Worm (Caenorhabditis elegans) whole organism, L3 larva: ENCODE results near the gene B0554.4.

Experiments used
- R02D3.7 ChIP-seq: fragments of 150-350 bp; optimal IDR thresholded peaks from 2 replicates; lab custom pipeline; 2014; ENCODE audit warnings: missing biosample characterization, missing genetic modification characterization
- ZK546.5 ChIP-seq: sonication (generic microtip); optimal IDR thresholded peaks from 2 replicates; lab custom pipeline; 2017; ENCODE audit warnings: missing biosample characterization, missing genetic modification characterization
- ama-1 ChIP-seq: fragments of 150-350 bp; optimal IDR thresholded peaks from 2 replicates; lab custom pipeline; 2018
- ceh-28 ChIP-seq: fragments of 150-350 bp; optimal IDR thresholded peaks from 2 replicates; lab custom pipeline; 2014; ENCODE audit warnings: missing biosample characterization, missing genetic modification reagents, missing genetic modification characterization
- ceh-82 ChIP-seq: fragments of 150-350 bp; optimal IDR thresholded peaks from 2 replicates; lab custom pipeline; 2014; ENCODE audit warnings: missing biosample characterization, missing genetic modification characterization
- ceh-9 ChIP-seq: sonication (generic microtip); optimal IDR thresholded peaks from 2 replicates; lab custom pipeline; 2018; ENCODE audit warnings: missing biosample characterization, missing genetic modification characterization
- daf-12 ChIP-seq: fragments of 150-350 bp; optimal IDR thresholded peaks from 2 replicates; lab custom pipeline; 2014; ENCODE audit warnings: missing biosample characterization, missing genetic modification reagents, missing genetic modification characterization
- egl-27 ChIP-seq: sonication (generic microtip); optimal IDR thresholded peaks from 4 replicates; lab custom pipeline; 2017; ENCODE audit warnings: missing biosample characterization, missing genetic modification reagents, missing genetic modification characterization
- egl-5 ChIP-seq: fragments of 150-350 bp; optimal IDR thresholded peaks from 2 replicates; lab custom pipeline; 2017; ENCODE audit warnings: missing biosample characterization, missing genetic modification reagents, missing genetic modification characterization, inconsistent platforms
- elt-1 ChIP-seq: fragments of 150-350 bp; optimal IDR thresholded peaks from 2 replicates; lab custom pipeline; 2014; ENCODE audit warnings: missing biosample characterization, missing genetic modification characterization
- elt-3 ChIP-seq, 3 experiments: fragments of 150-350 bp in 1 of 3; sonication (generic microtip) in 2 of 3; optimal IDR thresholded peaks; 2 replicates in 2 of 3; 4 replicates in 1 of 3; lab custom pipeline; 2014 to 2017; ENCODE audit warnings: missing biosample characterization in 3 of 3, missing genetic modification characterization in 3 of 3
- eor-1 ChIP-seq, 2 experiments: fragments of 150-350 bp; optimal IDR thresholded peaks; 2 replicates each; lab custom pipeline; 2014 to 2018; ENCODE audit warnings: missing biosample characterization in 2 of 2, missing genetic modification characterization in 2 of 2
- fkh-10 ChIP-seq: sonication (generic microtip); optimal IDR thresholded peaks from 2 replicates; lab custom pipeline; 2017; ENCODE audit warnings: missing biosample characterization, missing genetic modification reagents, missing genetic modification characterization
- fkh-2 ChIP-seq: fragments of 150-350 bp; optimal IDR thresholded peaks from 2 replicates; lab custom pipeline; 2014; ENCODE audit warnings: missing biosample characterization, missing genetic modification reagents, missing genetic modification characterization
- fos-1 ChIP-seq: fragments of 150-350 bp; optimal IDR thresholded peaks from 2 replicates; lab custom pipeline; 2014; ENCODE audit warnings: missing biosample characterization, missing genetic modification characterization
- hmg-11 ChIP-seq: sonication (generic microtip); optimal IDR thresholded peaks from 2 replicates; lab custom pipeline; 2016; ENCODE audit warnings: missing genetic modification characterization, missing compliant biosample characterization
- jun-1 ChIP-seq: fragments of 150-350 bp; optimal IDR thresholded peaks from 2 replicates; lab custom pipeline; 2014; ENCODE audit warnings: missing biosample characterization, missing genetic modification reagents, missing genetic modification characterization
- lin-15B ChIP-seq: fragments of 150-350 bp; optimal IDR thresholded peaks from 2 replicates; lab custom pipeline; 2014; ENCODE audit warnings: missing biosample characterization, missing genetic modification characterization
- lin-39 ChIP-seq: fragments of 150-350 bp; optimal IDR thresholded peaks from 2 replicates; lab custom pipeline; 2018; ENCODE audit warnings: missing biosample characterization, missing genetic modification reagents, missing genetic modification characterization
- lsy-12 ChIP-seq: sonication (generic microtip); optimal IDR thresholded peaks from 2 replicates; lab custom pipeline; 2016; ENCODE audit warnings: mild to moderate bottlenecking, missing genetic modification characterization, missing compliant biosample characterization
- mdl-1 ChIP-seq: fragments of 150-350 bp; optimal IDR thresholded peaks from 2 replicates; lab custom pipeline; 2014; ENCODE audit warnings: missing biosample characterization, missing genetic modification characterization
- mml-1 ChIP-seq: fragments of 150-350 bp; sonication (generic microtip); optimal IDR thresholded peaks from 3 replicates; lab custom pipeline; 2014; ENCODE audit warnings: missing biosample characterization, missing genetic modification characterization
- nfya-1 ChIP-seq: sonication (generic microtip); optimal IDR thresholded peaks from 2 replicates; lab custom pipeline; 2017; ENCODE audit warnings: missing genetic modification characterization, mild to moderate bottlenecking, missing compliant biosample characterization, antibody characterized with exemption, moderate library complexity; ENCODE audit not compliant: insufficient read depth
- nhr-12 ChIP-seq: fragments of 150-350 bp; optimal IDR thresholded peaks from 2 replicates; lab custom pipeline; 2014; ENCODE audit warnings: missing biosample characterization, missing genetic modification characterization
- nhr-23 ChIP-seq: fragments of 150-350 bp; optimal IDR thresholded peaks from 2 replicates; lab custom pipeline; 2014; ENCODE audit warnings: missing biosample characterization, missing genetic modification reagents, missing genetic modification characterization
- nhr-237 ChIP-seq: fragments of 150-350 bp; optimal IDR thresholded peaks from 2 replicates; lab custom pipeline; 2014; ENCODE audit warnings: missing biosample characterization, missing genetic modification characterization
- nhr-25 ChIP-seq: sonication (generic microtip); optimal IDR thresholded peaks from 2 replicates; lab custom pipeline; 2017; ENCODE audit warnings: missing biosample characterization, missing genetic modification characterization
- nhr-28 ChIP-seq: fragments of 150-350 bp; optimal IDR thresholded peaks from 2 replicates; lab custom pipeline; 2014; ENCODE audit warnings: missing biosample characterization, missing genetic modification characterization
- nhr-76 ChIP-seq: fragments of 150-350 bp; sonication (generic microtip); optimal IDR thresholded peaks from 5 replicates; lab custom pipeline; 2014; ENCODE audit warnings: missing biosample characterization, missing genetic modification characterization
- pha-4 ChIP-seq: fragments of 150-350 bp; optimal IDR thresholded peaks from 2 replicates; lab custom pipeline; 2014; ENCODE audit warnings: missing biosample characterization, missing genetic modification reagents, missing genetic modification characterization
- pqm-1 ChIP-seq: fragments of 150-350 bp; optimal IDR thresholded peaks from 2 replicates; lab custom pipeline; 2017; ENCODE audit warnings: missing biosample characterization, missing genetic modification characterization, inconsistent platforms
- sea-2 ChIP-seq: fragments of 150-350 bp; sonication (generic microtip); optimal IDR thresholded peaks from 4 replicates; lab custom pipeline; 2014; ENCODE audit warnings: missing biosample characterization, missing genetic modification reagents, missing genetic modification characterization
- skn-1 ChIP-seq: fragments of 150-350 bp; optimal IDR thresholded peaks from 2 replicates; lab custom pipeline; 2014; ENCODE audit warnings: missing biosample characterization, missing genetic modification characterization
- snpc-4 ChIP-seq: fragments of 150-350 bp; optimal IDR thresholded peaks from 2 replicates; lab custom pipeline; 2014; ENCODE audit warnings: missing biosample characterization, missing genetic modification characterization
- tbx-2 ChIP-seq: sonication (generic microtip); optimal IDR thresholded peaks from 2 replicates; lab custom pipeline; 2016; ENCODE audit warnings: mild to moderate bottlenecking, missing genetic modification characterization, missing compliant biosample characterization
- unc-39 ChIP-seq: sonication (generic microtip); optimal IDR thresholded peaks from 4 replicates; lab custom pipeline; 2017; ENCODE audit warnings: missing biosample characterization, missing genetic modification characterization
- unc-62 ChIP-seq: fragments of 150-350 bp; sonication (generic microtip); optimal IDR thresholded peaks from 4 replicates; lab custom pipeline; 2014; ENCODE audit warnings: missing biosample characterization, missing genetic modification reagents, missing genetic modification characterization
- zag-1 ChIP-seq: fragments of 150-350 bp; optimal IDR thresholded peaks from 2 replicates; lab custom pipeline; 2014; ENCODE audit warnings: missing biosample characterization, missing genetic modification characterization
- ztf-4 ChIP-seq: fragments of 150-350 bp; optimal IDR thresholded peaks from 2 replicates; lab custom pipeline; 2014; ENCODE audit warnings: missing biosample characterization, missing genetic modification characterization

B0554.4 gene

ce11 chrV:403028-403427 lies 25.9 kb upstream of the B0554.4 start, which contains the start of gene srh-62:
Gene srh-62 (minus strand): TSS chrV:403128.
- TF ChIP-seq lin-15B (tag; lab: Kevin White, UChicago) (no peak), jun-1 (tag; lab: Kevin White, UChicago) (no peak), daf-12 (tag; lab: Kevin White, UChicago) (no peak), nhr-12 (tag; lab: Kevin White, UChicago) (no peak), zag-1 (no peak), fkh-10 (GFP tag; lab: Kevin White, UChicago) (no peak), ceh-9 (tag; lab: Kevin White, UChicago) (no peak), tbx-2 (tag; lab: Kevin White, UChicago) (no peak), nhr-23 (no peak), hmg-11 (tag; lab: Kevin White, UChicago) (no peak), nhr-25 (no peak), mml-1 (tag; lab: Kevin White, UChicago) (no peak), ceh-82 (tag; lab: Kevin White, UChicago) (no peak), elt-3 (tag; optimal IDR thresholded peaks at IDR 0.05; lab: Kevin White, UChicago) (no peak), eor-1 (tag; optimal IDR thresholded peaks at IDR 0.05; lab: Kevin White, UChicago) (no peak)

- TF ChIP-seq ama-1 (lab: Kevin White, UChicago) (no peak), R02D3.7 (tag; lab: Kevin White, UChicago) (no peak), tbx-2 (tag; lab: Kevin White, UChicago) (no peak), ztf-4 (tag; lab: Kevin White, UChicago) (no peak), pha-4 (tag; lab: Kevin White, UChicago) (no peak), mml-1 (tag; lab: Kevin White, UChicago) (no peak), sea-2 (no peak), nhr-23 (no peak)
Observed at ce11 chrV:404210-404669, 24.7 kb upstream of the B0554.4 start, which contains the start of gene nhr-252. Gene nhr-252 (plus strand): TSS chrV:404619.

- no peak for TF ChIP-seq nhr-237 (tag; lab: Kevin White, UChicago)
- TF ChIP-seq pha-4 (tag; lab: Kevin White, UChicago), result no peak
- TF ChIP-seq hmg-11 (tag; lab: Kevin White, UChicago), result no peak
- no peak for TF ChIP-seq zag-1
- TF ChIP-seq fos-1 (tag; lab: Kevin White, UChicago), result no peak
- no peak for TF ChIP-seq egl-27 (tag; lab: Kevin White, UChicago)
- TF ChIP-seq lin-39 (tag; lab: Kevin White, UChicago), result no peak
- no peak for TF ChIP-seq ZK546.5 (tag; lab: Kevin White, UChicago)
- TF ChIP-seq egl-5 (tag; lab: Kevin White, UChicago), result no peak
- TF ChIP-seq ceh-82 (tag; lab: Kevin White, UChicago), result no peak
- no peak for TF ChIP-seq skn-1
- no peak for TF ChIP-seq pqm-1 (tag; lab: Kevin White, UChicago)
- TF ChIP-seq unc-62 (GFP tag; lab: Kevin White, UChicago), result no peak
- TF ChIP-seq jun-1 (tag; lab: Kevin White, UChicago), result no peak
- TF ChIP-seq ztf-4 (tag; lab: Kevin White, UChicago), result no peak
- TF ChIP-seq tbx-2 (tag; lab: Kevin White, UChicago), result no peak
- no peak for TF ChIP-seq lin-15B (tag; lab: Kevin White, UChicago)
- no peak for TF ChIP-seq nfya-1 (tag; lab: Kevin White, UChicago)
- no peak for TF ChIP-seq fkh-10 (GFP tag; lab: Kevin White, UChicago)
- TF ChIP-seq ceh-28 (tag; lab: Kevin White, UChicago), result no peak
Observed at ce11 chrV:412820-413219, 16.1 kb upstream of the B0554.4 start.

- TF ChIP-seq lin-15B (tag; lab: Kevin White, UChicago), result no peak
- no peak for TF ChIP-seq daf-12 (tag; lab: Kevin White, UChicago)
- no peak for TF ChIP-seq elt-1 (tag; lab: Kevin White, UChicago)
- no peak for TF ChIP-seq tbx-2 (tag; lab: Kevin White, UChicago)
- no peak for TF ChIP-seq mml-1 (tag; lab: Kevin White, UChicago)
- TF ChIP-seq unc-39 (tag; lab: Kevin White, UChicago), result no peak
- no peak for TF ChIP-seq nhr-28 (tag; lab: Kevin White, UChicago)
- no peak for TF ChIP-seq nhr-23
- TF ChIP-seq lsy-12 (tag; lab: Kevin White, UChicago), result no peak
- no peak for TF ChIP-seq fkh-2 (tag; lab: Kevin White, UChicago)
- TF ChIP-seq nhr-76 (tag; lab: Kevin White, UChicago), result no peak
- TF ChIP-seq snpc-4, result no peak
- TF ChIP-seq mdl-1 (tag; lab: Kevin White, UChicago), result no peak
Observed at ce11 chrV:414630-415029, 14.3 kb upstream of the B0554.4 start, which contains the start of gene dod-19. Gene dod-19 (minus strand): TSS chrV:414759.
